Worm (Caenorhabditis elegans): ENCODE measurements around the gene C09F9.2.

Gene C09F9.2

ce11 chrII:14705215-14705614, at the start of gene C09F9.2:
Gene C09F9.2 (plus strand): TSS chrII:14705515.
- TF ChIP-seq med-1 (GFP tag; optimal IDR thresholded peaks at IDR 0.05; ENCODE audit: insufficient read depth) (no peak), ref-1 (GFP tag; conservative IDR thresholded peaks at IDR 0.05) (no peak), flt-1 (GFP tag; IDR thresholded peaks at IDR 0.05) (no peak), klf-2 (GFP tag; conservative IDR thresholded peaks at IDR 0.05) (no peak), cog-1 (tag; optimal IDR thresholded peaks at IDR 0.05) (no peak)

ce11 chrII:14664647-14665518, 40.4 kb upstream of the C09F9.2 start:
- TF ChIP-seq ref-1 (GFP tag; conservative IDR thresholded peaks at IDR 0.05), result no peak
- no peak for TF ChIP-seq ztf-23 (GFP tag; IDR thresholded peaks at IDR 0.05)
- no peak for TF ChIP-seq flt-1 (GFP tag; IDR thresholded peaks at IDR 0.05)
- no peak for TF ChIP-seq cog-1 (tag; optimal IDR thresholded peaks at IDR 0.05)
- no peak for TF ChIP-seq T22C8.4 (GFP tag; IDR thresholded peaks at IDR 0.05)
- no peak for TF ChIP-seq ztf-29 (GFP tag; IDR thresholded peaks at IDR 0.05)
- no peak for TF ChIP-seq klf-2 (GFP tag; conservative IDR thresholded peaks at IDR 0.05)
- TF ChIP-seq tab-1 (GFP tag; IDR thresholded peaks at IDR 0.05), result no peak
- TF ChIP-seq med-1 (GFP tag; optimal IDR thresholded peaks at IDR 0.05; ENCODE audit: insufficient read depth), result no peak

ce11 chrII:14666274-14666673, 39.0 kb upstream of the C09F9.2 start:
- TF ChIP-seq ztf-29 (GFP tag; IDR thresholded peaks at IDR 0.05) (no peak), ref-1 (GFP tag; conservative IDR thresholded peaks at IDR 0.05) (no peak), tab-1 (GFP tag; IDR thresholded peaks at IDR 0.05) (no peak), klf-2 (GFP tag; conservative IDR thresholded peaks at IDR 0.05) (no peak), T22C8.4 (GFP tag; IDR thresholded peaks at IDR 0.05) (no peak), cog-1 (tag; optimal IDR thresholded peaks at IDR 0.05) (no peak), ztf-23 (GFP tag; IDR thresholded peaks at IDR 0.05) (no peak), med-1 (GFP tag; optimal IDR thresholded peaks at IDR 0.05; ENCODE audit: insufficient read depth) (no peak), flt-1 (GFP tag; IDR thresholded peaks at IDR 0.05) (no peak)

- TF ChIP-seq ztf-23 (GFP tag; IDR thresholded peaks at IDR 0.05) (no peak), T22C8.4 (GFP tag; IDR thresholded peaks at IDR 0.05) (no peak), cog-1 (tag; optimal IDR thresholded peaks at IDR 0.05) (no peak), med-1 (GFP tag; optimal IDR thresholded peaks at IDR 0.05; ENCODE audit: insufficient read depth) (no peak), flt-1 (GFP tag; IDR thresholded peaks at IDR 0.05) (no peak), klf-2 (GFP tag; conservative IDR thresholded peaks at IDR 0.05) (no peak), tab-1 (GFP tag; IDR thresholded peaks at IDR 0.05) (no peak), ztf-29 (GFP tag; IDR thresholded peaks at IDR 0.05) (no peak), ref-1 (GFP tag; conservative IDR thresholded peaks at IDR 0.05) (no peak)
Observed at ce11 chrII:14668608-14669007, 36.7 kb upstream of the C09F9.2 start.

- no peak for TF ChIP-seq ztf-23 (GFP tag; IDR thresholded peaks at IDR 0.05)
- TF ChIP-seq tab-1 (GFP tag; IDR thresholded peaks at IDR 0.05), result no peak
- TF ChIP-seq cog-1 (tag; optimal IDR thresholded peaks at IDR 0.05), result no peak
- TF ChIP-seq T22C8.4 (GFP tag; IDR thresholded peaks at IDR 0.05), result no peak
- TF ChIP-seq flt-1 (GFP tag; IDR thresholded peaks at IDR 0.05), result no peak
- no peak for TF ChIP-seq med-1 (GFP tag; optimal IDR thresholded peaks at IDR 0.05; ENCODE audit: insufficient read depth)
- TF ChIP-seq ztf-29 (GFP tag; IDR thresholded peaks at IDR 0.05), result no peak
- TF ChIP-seq klf-2 (GFP tag; conservative IDR thresholded peaks at IDR 0.05), result no peak
- TF ChIP-seq ref-1 (GFP tag; conservative IDR thresholded peaks at IDR 0.05), result no peak
Observed at ce11 chrII:14670175-14670574, 35.1 kb upstream of the C09F9.2 start.

ce11 chrII:14672095-14672494, 33.2 kb upstream of the C09F9.2 start:
- TF ChIP-seq flt-1 (GFP tag; IDR thresholded peaks at IDR 0.05) (no peak), T22C8.4 (GFP tag; IDR thresholded peaks at IDR 0.05) (no peak), med-1 (GFP tag; optimal IDR thresholded peaks at IDR 0.05; ENCODE audit: insufficient read depth) (no peak), tab-1 (GFP tag; IDR thresholded peaks at IDR 0.05) (no peak), ztf-23 (GFP tag; IDR thresholded peaks at IDR 0.05) (no peak), ztf-29 (GFP tag; IDR thresholded peaks at IDR 0.05) (no peak), cog-1 (tag; optimal IDR thresholded peaks at IDR 0.05) (no peak), ref-1 (GFP tag; conservative IDR thresholded peaks at IDR 0.05) (no peak), klf-2 (GFP tag; conservative IDR thresholded peaks at IDR 0.05) (no peak)

ce11 chrII:14673636-14674035, 31.7 kb upstream of the C09F9.2 start:
- TF ChIP-seq tab-1 (GFP tag; IDR thresholded peaks at IDR 0.05), result no peak

- TF ChIP-seq tab-1 (GFP tag; IDR thresholded peaks at IDR 0.05) (no peak), ztf-23 (GFP tag; IDR thresholded peaks at IDR 0.05) (no peak)
Observed at ce11 chrII:14678157-14678556, 27.2 kb upstream of the C09F9.2 start, which contains the start of gene hhat-1. Gene hhat-1 (plus strand): TSS chrII:14678457.

- TF ChIP-seq klf-2 (GFP tag; conservative IDR thresholded peaks at IDR 0.05) (no peak), T22C8.4 (GFP tag; IDR thresholded peaks at IDR 0.05) (no peak), flt-1 (GFP tag; IDR thresholded peaks at IDR 0.05) (no peak), med-1 (GFP tag; optimal IDR thresholded peaks at IDR 0.05; ENCODE audit: insufficient read depth) (no peak), tab-1 (GFP tag; IDR thresholded peaks at IDR 0.05) (no peak), ztf-23 (GFP tag; IDR thresholded peaks at IDR 0.05) (no peak), ref-1 (GFP tag; conservative IDR thresholded peaks at IDR 0.05) (no peak), cog-1 (tag; optimal IDR thresholded peaks at IDR 0.05) (no peak), ztf-29 (GFP tag; IDR thresholded peaks at IDR 0.05) (no peak)
Observed at ce11 chrII:14683646-14684045, 21.7 kb upstream of the C09F9.2 start.

ce11 chrII:14684377-14684776, 20.9 kb upstream of the C09F9.2 start, which contains the start of gene unc-52:
Gene unc-52 (minus strand): TSS chrII:14684456.
- TF ChIP-seq T22C8.4 (GFP tag; IDR thresholded peaks at IDR 0.05) (no peak), flt-1 (GFP tag; IDR thresholded peaks at IDR 0.05) (no peak), ref-1 (GFP tag; conservative IDR thresholded peaks at IDR 0.05) (no peak), cog-1 (tag; optimal IDR thresholded peaks at IDR 0.05) (no peak), klf-2 (GFP tag; conservative IDR thresholded peaks at IDR 0.05) (no peak), ztf-29 (GFP tag; IDR thresholded peaks at IDR 0.05) (no peak), med-1 (GFP tag; optimal IDR thresholded peaks at IDR 0.05; ENCODE audit: insufficient read depth) (no peak), tab-1 (GFP tag; IDR thresholded peaks at IDR 0.05) (no peak), ztf-23 (GFP tag; IDR thresholded peaks at IDR 0.05) (no peak)
